Worm (Caenorhabditis elegans) whole organism, L3 larva: Measurements from ENCODE around the gene F47B8.5.

Source experiments
- R02D3.7 ChIP-seq: fragments of 150-350 bp; optimal IDR thresholded peaks from 2 replicates; lab custom pipeline; 2014; ENCODE audit warnings: missing biosample characterization, missing genetic modification characterization
- ZK546.5 ChIP-seq: sonication (generic microtip); optimal IDR thresholded peaks from 2 replicates; lab custom pipeline; 2017; ENCODE audit warnings: missing biosample characterization, missing genetic modification characterization
- aly-2 ChIP-seq: fragments of 150-350 bp; optimal IDR thresholded peaks from 2 replicates; lab custom pipeline; 2014; ENCODE audit warnings: missing biosample characterization, missing genetic modification characterization
- ama-1 ChIP-seq: fragments of 150-350 bp; optimal IDR thresholded peaks from 2 replicates; lab custom pipeline; 2018
- ceh-16 ChIP-seq: sonication (generic microtip); optimal IDR thresholded peaks from 2 replicates; lab custom pipeline; 2017; ENCODE audit warnings: missing biosample characterization, missing genetic modification characterization
- ceh-28 ChIP-seq: fragments of 150-350 bp; optimal IDR thresholded peaks from 2 replicates; lab custom pipeline; 2014; ENCODE audit warnings: missing biosample characterization, missing genetic modification reagents, missing genetic modification characterization
- ceh-82 ChIP-seq: fragments of 150-350 bp; optimal IDR thresholded peaks from 2 replicates; lab custom pipeline; 2014; ENCODE audit warnings: missing biosample characterization, missing genetic modification characterization
- ceh-9 ChIP-seq: sonication (generic microtip); optimal IDR thresholded peaks from 2 replicates; lab custom pipeline; 2018; ENCODE audit warnings: missing biosample characterization, missing genetic modification characterization
- daf-12 ChIP-seq: fragments of 150-350 bp; optimal IDR thresholded peaks from 2 replicates; lab custom pipeline; 2014; ENCODE audit warnings: missing biosample characterization, missing genetic modification reagents, missing genetic modification characterization
- egl-27 ChIP-seq: sonication (generic microtip); optimal IDR thresholded peaks from 4 replicates; lab custom pipeline; 2017; ENCODE audit warnings: missing biosample characterization, missing genetic modification reagents, missing genetic modification characterization
- egl-5 ChIP-seq: fragments of 150-350 bp; optimal IDR thresholded peaks from 2 replicates; lab custom pipeline; 2017; ENCODE audit warnings: missing biosample characterization, missing genetic modification reagents, missing genetic modification characterization, inconsistent platforms
- elt-1 ChIP-seq: fragments of 150-350 bp; optimal IDR thresholded peaks from 2 replicates; lab custom pipeline; 2014; ENCODE audit warnings: missing biosample characterization, missing genetic modification characterization
- elt-2 ChIP-seq: sonication (generic microtip); optimal IDR thresholded peaks from 2 replicates; lab custom pipeline; 2016; ENCODE audit warnings: missing genetic modification reagents, mild to moderate bottlenecking, missing genetic modification characterization, missing compliant biosample characterization
- elt-3 ChIP-seq, 3 experiments: fragments of 150-350 bp in 1 of 3; sonication (generic microtip) in 2 of 3; optimal IDR thresholded peaks; 2 replicates in 2 of 3; 4 replicates in 1 of 3; lab custom pipeline; 2014 to 2017; ENCODE audit warnings: missing biosample characterization in 3 of 3, missing genetic modification characterization in 3 of 3
- eor-1 ChIP-seq, 2 experiments: fragments of 150-350 bp; optimal IDR thresholded peaks; 2 replicates each; lab custom pipeline; 2014 to 2018; ENCODE audit warnings: missing biosample characterization in 2 of 2, missing genetic modification characterization in 2 of 2
- fkh-10 ChIP-seq: sonication (generic microtip); optimal IDR thresholded peaks from 2 replicates; lab custom pipeline; 2017; ENCODE audit warnings: missing biosample characterization, missing genetic modification reagents, missing genetic modification characterization
- fkh-2 ChIP-seq: fragments of 150-350 bp; optimal IDR thresholded peaks from 2 replicates; lab custom pipeline; 2014; ENCODE audit warnings: missing biosample characterization, missing genetic modification reagents, missing genetic modification characterization
- fos-1 ChIP-seq: fragments of 150-350 bp; optimal IDR thresholded peaks from 2 replicates; lab custom pipeline; 2014; ENCODE audit warnings: missing biosample characterization, missing genetic modification characterization
- hmg-11 ChIP-seq: sonication (generic microtip); optimal IDR thresholded peaks from 2 replicates; lab custom pipeline; 2016; ENCODE audit warnings: missing genetic modification characterization, missing compliant biosample characterization
- jun-1 ChIP-seq: fragments of 150-350 bp; optimal IDR thresholded peaks from 2 replicates; lab custom pipeline; 2014; ENCODE audit warnings: missing biosample characterization, missing genetic modification reagents, missing genetic modification characterization
- lin-15B ChIP-seq: fragments of 150-350 bp; optimal IDR thresholded peaks from 2 replicates; lab custom pipeline; 2014; ENCODE audit warnings: missing biosample characterization, missing genetic modification characterization
- lin-39 ChIP-seq: fragments of 150-350 bp; optimal IDR thresholded peaks from 2 replicates; lab custom pipeline; 2018; ENCODE audit warnings: missing biosample characterization, missing genetic modification reagents, missing genetic modification characterization
- lsy-12 ChIP-seq: sonication (generic microtip); optimal IDR thresholded peaks from 2 replicates; lab custom pipeline; 2016; ENCODE audit warnings: mild to moderate bottlenecking, missing genetic modification characterization, missing compliant biosample characterization
- mdl-1 ChIP-seq: fragments of 150-350 bp; optimal IDR thresholded peaks from 2 replicates; lab custom pipeline; 2014; ENCODE audit warnings: missing biosample characterization, missing genetic modification characterization
- mml-1 ChIP-seq: fragments of 150-350 bp; sonication (generic microtip); optimal IDR thresholded peaks from 3 replicates; lab custom pipeline; 2014; ENCODE audit warnings: missing biosample characterization, missing genetic modification characterization
- nfya-1 ChIP-seq: sonication (generic microtip); optimal IDR thresholded peaks from 2 replicates; lab custom pipeline; 2017; ENCODE audit warnings: missing genetic modification characterization, mild to moderate bottlenecking, missing compliant biosample characterization, antibody characterized with exemption, moderate library complexity; ENCODE audit not compliant: insufficient read depth
- nhr-11 ChIP-seq: fragments of 150-350 bp; optimal IDR thresholded peaks from 2 replicates; lab custom pipeline; 2014; ENCODE audit warnings: missing biosample characterization, missing genetic modification characterization
- nhr-12 ChIP-seq: fragments of 150-350 bp; optimal IDR thresholded peaks from 2 replicates; lab custom pipeline; 2014; ENCODE audit warnings: missing biosample characterization, missing genetic modification characterization
- nhr-23 ChIP-seq: fragments of 150-350 bp; optimal IDR thresholded peaks from 2 replicates; lab custom pipeline; 2014; ENCODE audit warnings: missing biosample characterization, missing genetic modification reagents, missing genetic modification characterization
- nhr-237 ChIP-seq: fragments of 150-350 bp; optimal IDR thresholded peaks from 2 replicates; lab custom pipeline; 2014; ENCODE audit warnings: missing biosample characterization, missing genetic modification characterization
- nhr-25 ChIP-seq: sonication (generic microtip); optimal IDR thresholded peaks from 2 replicates; lab custom pipeline; 2017; ENCODE audit warnings: missing biosample characterization, missing genetic modification characterization
- nhr-28 ChIP-seq: fragments of 150-350 bp; optimal IDR thresholded peaks from 2 replicates; lab custom pipeline; 2014; ENCODE audit warnings: missing biosample characterization, missing genetic modification characterization
- nhr-43 ChIP-seq: sonication (generic microtip); optimal IDR thresholded peaks from 2 replicates; lab custom pipeline; 2016; ENCODE audit warnings: mild to moderate bottlenecking, missing genetic modification characterization, missing compliant biosample characterization; ENCODE audit not compliant: poor library complexity, severe bottlenecking
- nhr-67 ChIP-seq: fragments of 150-350 bp; optimal IDR thresholded peaks from 2 replicates; lab custom pipeline; 2014; ENCODE audit warnings: missing biosample characterization, missing genetic modification characterization
- nhr-76 ChIP-seq: fragments of 150-350 bp; sonication (generic microtip); optimal IDR thresholded peaks from 5 replicates; lab custom pipeline; 2014; ENCODE audit warnings: missing biosample characterization, missing genetic modification characterization
- nhr-77 ChIP-seq: fragments of 150-350 bp; optimal IDR thresholded peaks from 2 replicates; lab custom pipeline; 2014; ENCODE audit warnings: missing biosample characterization, missing genetic modification characterization
- pha-4 ChIP-seq: fragments of 150-350 bp; optimal IDR thresholded peaks from 2 replicates; lab custom pipeline; 2014; ENCODE audit warnings: missing biosample characterization, missing genetic modification reagents, missing genetic modification characterization
- pqm-1 ChIP-seq: fragments of 150-350 bp; optimal IDR thresholded peaks from 2 replicates; lab custom pipeline; 2017; ENCODE audit warnings: missing biosample characterization, missing genetic modification characterization, inconsistent platforms
- sea-2 ChIP-seq: fragments of 150-350 bp; sonication (generic microtip); optimal IDR thresholded peaks from 4 replicates; lab custom pipeline; 2014; ENCODE audit warnings: missing biosample characterization, missing genetic modification reagents, missing genetic modification characterization
- skn-1 ChIP-seq: fragments of 150-350 bp; optimal IDR thresholded peaks from 2 replicates; lab custom pipeline; 2014; ENCODE audit warnings: missing biosample characterization, missing genetic modification characterization
- snpc-4 ChIP-seq: fragments of 150-350 bp; optimal IDR thresholded peaks from 2 replicates; lab custom pipeline; 2014; ENCODE audit warnings: missing biosample characterization, missing genetic modification characterization
- tbx-2 ChIP-seq: sonication (generic microtip); optimal IDR thresholded peaks from 2 replicates; lab custom pipeline; 2016; ENCODE audit warnings: mild to moderate bottlenecking, missing genetic modification characterization, missing compliant biosample characterization
- unc-39 ChIP-seq: sonication (generic microtip); optimal IDR thresholded peaks from 4 replicates; lab custom pipeline; 2017; ENCODE audit warnings: missing biosample characterization, missing genetic modification characterization
- unc-62 ChIP-seq: fragments of 150-350 bp; sonication (generic microtip); optimal IDR thresholded peaks from 4 replicates; lab custom pipeline; 2014; ENCODE audit warnings: missing biosample characterization, missing genetic modification reagents, missing genetic modification characterization
- zag-1 ChIP-seq: fragments of 150-350 bp; optimal IDR thresholded peaks from 2 replicates; lab custom pipeline; 2014; ENCODE audit warnings: missing biosample characterization, missing genetic modification characterization
- ztf-11 ChIP-seq: fragments of 150-350 bp; optimal IDR thresholded peaks from 2 replicates; lab custom pipeline; 2014; ENCODE audit warnings: missing biosample characterization, missing genetic modification characterization
- ztf-4 ChIP-seq: fragments of 150-350 bp; optimal IDR thresholded peaks from 2 replicates; lab custom pipeline; 2014; ENCODE audit warnings: missing biosample characterization, missing genetic modification characterization

Gene F47B8.5

DNA sequence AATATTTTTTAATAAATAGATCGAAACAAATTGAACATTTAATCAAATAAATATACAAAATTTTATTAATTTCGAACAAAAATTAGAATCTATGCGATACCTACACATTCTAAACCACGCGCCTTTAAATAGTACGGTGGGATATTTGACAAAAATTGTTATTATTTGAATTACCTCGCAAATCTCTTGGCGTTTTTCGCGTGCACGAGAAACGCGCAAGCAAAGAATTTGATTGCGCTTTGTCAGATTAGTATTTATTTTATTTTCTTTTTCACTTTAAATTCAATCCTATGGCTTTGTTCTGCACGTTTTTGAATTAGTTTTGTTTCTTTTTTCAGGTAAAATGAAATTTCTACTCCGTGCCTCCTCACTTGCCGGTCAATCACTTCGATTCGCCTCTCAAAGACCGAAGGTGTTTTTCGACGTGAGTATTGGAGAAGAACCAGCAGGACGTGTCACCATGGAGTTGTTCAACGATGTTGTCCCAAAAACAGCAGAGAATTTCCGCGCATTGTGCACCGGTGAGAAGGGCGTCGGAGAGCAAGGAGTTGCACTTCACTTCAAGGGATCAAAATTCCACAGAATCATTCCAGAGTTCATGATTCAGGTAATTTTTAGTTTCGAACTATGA lies 28.2 kb upstream of the F47B8.5 start, which contains the start of gene cyn-1 (continued):
- TF ChIP-seq ceh-9 (tag; lab: Kevin White, UChicago) (no peak), nhr-43 (tag; lab: Kevin White, UChicago) (peak; percentile 76)

DNA sequence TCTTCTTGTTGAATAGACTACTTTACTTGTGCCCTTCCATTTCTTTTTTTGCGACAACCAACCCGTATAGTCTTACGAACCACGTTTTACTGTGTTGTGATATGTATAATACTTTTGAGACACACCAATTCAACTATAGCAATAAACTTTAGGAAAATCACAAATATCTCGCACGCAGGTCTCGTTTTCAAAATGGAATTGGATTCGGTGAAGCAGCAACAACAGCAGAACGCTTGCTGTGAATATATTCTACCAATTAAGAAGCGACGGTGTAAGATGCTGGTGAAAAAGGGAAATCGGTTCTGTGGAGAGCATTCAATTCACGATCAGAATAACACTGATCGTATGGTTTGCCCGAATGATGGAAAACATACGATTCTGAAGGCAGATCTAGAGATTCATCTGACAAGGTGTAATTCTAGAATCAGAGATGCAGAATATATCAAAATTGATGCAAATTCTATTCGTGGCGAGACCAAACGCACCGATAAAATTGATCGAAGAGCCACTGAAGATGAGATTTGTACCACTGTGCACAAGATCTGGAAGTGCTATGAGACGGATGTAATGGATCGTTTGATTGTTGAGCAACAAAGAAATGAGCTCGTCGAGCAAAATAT lies 26.7 kb upstream of the F47B8.5 start, which contains the start of gene Y49A3A.3:
Gene Y49A3A.3, plus strand, starts transcription at position 153 of the 620 bp plus-strand sequence.
- no peak for TF ChIP-seq daf-12
- peak; percentile 49 for TF ChIP-seq nhr-25
- no peak for TF ChIP-seq elt-1 (tag; lab: Kevin White, UChicago)
- TF ChIP-seq egl-27 (tag; lab: Kevin White, UChicago): no peak
- TF ChIP-seq nhr-12 (tag; lab: Kevin White, UChicago): no peak
- no peak for TF ChIP-seq ceh-16 (tag; lab: Kevin White, UChicago)
- TF ChIP-seq R02D3.7: no peak
- TF ChIP-seq ceh-28 (tag; lab: Kevin White, UChicago): no peak
- peak; percentile 69 for TF ChIP-seq nhr-43 (tag; lab: Kevin White, UChicago)
- TF ChIP-seq nhr-28: no peak
- TF ChIP-seq nhr-23 (tag; lab: Kevin White, UChicago): no peak
- TF ChIP-seq aly-2 (tag; lab: Kevin White, UChicago): peak; percentile 95
- TF ChIP-seq ZK546.5 (tag; lab: Kevin White, UChicago): no peak
- peak; percentile 9 for TF ChIP-seq ceh-82 (tag; lab: Kevin White, UChicago)
- no peak for TF ChIP-seq ztf-4
- no peak for TF ChIP-seq nhr-237 (tag; lab: Kevin White, UChicago)
- no peak for TF ChIP-seq nhr-67
- TF ChIP-seq unc-62: no peak
- peak; percentile 41 for TF ChIP-seq jun-1 (tag; lab: Kevin White, UChicago)
- no peak for TF ChIP-seq zag-1
- no peak for TF ChIP-seq nfya-1
- TF ChIP-seq skn-1 (tag; lab: Kevin White, UChicago): no peak
- peak; percentile 65 for TF ChIP-seq nhr-77 (tag; lab: Kevin White, UChicago)
- no peak for TF ChIP-seq eor-1 (tag; optimal IDR thresholded peaks at IDR 0.05; lab: Kevin White, UChicago)
- TF ChIP-seq ztf-11: no peak
- TF ChIP-seq ceh-9 (tag; lab: Kevin White, UChicago): no peak
- no peak for TF ChIP-seq mml-1 (tag; lab: Kevin White, UChicago)
- no peak for TF ChIP-seq unc-39 (tag; lab: Kevin White, UChicago)
- no peak for TF ChIP-seq nhr-11 (tag; lab: Kevin White, UChicago)
- no peak for TF ChIP-seq pha-4 (tag; lab: Kevin White, UChicago)
- no peak for TF ChIP-seq fkh-2 (tag; lab: Kevin White, UChicago)
- TF ChIP-seq sea-2: no peak
- TF ChIP-seq pqm-1 (tag; lab: Kevin White, UChicago): peak; percentile 39
- peak; percentile 40 for TF ChIP-seq lsy-12 (tag; lab: Kevin White, UChicago)
- no peak for TF ChIP-seq fos-1 (tag; lab: Kevin White, UChicago)
- no peak for TF ChIP-seq hmg-11 (tag; lab: Kevin White, UChicago)
- TF ChIP-seq elt-2 (tag; lab: Kevin White, UChicago): peak; percentile 48
- TF ChIP-seq lin-15B (tag; lab: Kevin White, UChicago): no peak
- peak; percentile 53 for TF ChIP-seq tbx-2
- TF ChIP-seq elt-3 (tag; optimal IDR thresholded peaks at IDR 0.05; lab: Kevin White, UChicago): peak in 1 of 3 experiments; percentile 57
- TF ChIP-seq lin-39 (tag; lab: Kevin White, UChicago): no peak
- TF ChIP-seq nhr-76 (tag; lab: Kevin White, UChicago): no peak
- no peak for TF ChIP-seq egl-5 (tag; lab: Kevin White, UChicago)
- TF ChIP-seq ama-1 (lab: Kevin White, UChicago): peak; percentile 66
- no peak for TF ChIP-seq fkh-10 (GFP tag; lab: Kevin White, UChicago)
- no peak for TF ChIP-seq mdl-1 (tag; lab: Kevin White, UChicago)
- no peak for TF ChIP-seq snpc-4 (tag; lab: Kevin White, UChicago)
- TF ChIP-seq, all 47 proteins: peak for 12
